Worm (Caenorhabditis elegans) whole organism, mixed stage, embryonic: ENCODE results near the gene C54D10.4.
A peak's percentile ranks its signal among the peaks of the same experiment; 100 is the strongest.

ENCODE experiments used
- M03D4.4 ChIP-seq: sonication (generic microtip); optimal IDR thresholded peaks from 2 replicates; lab custom pipeline; 2017; ENCODE audit warnings: mild to moderate bottlenecking, missing genetic modification characterization, missing compliant biosample characterization
- bed-3 ChIP-seq: fragments of 200-800 bp; sonication (Bioruptor generic); optimal IDR thresholded peaks from 3 replicates; lab custom pipeline; 2018; ENCODE audit warnings: mild to moderate bottlenecking, missing genetic modification characterization, moderate library complexity, missing compliant biosample characterization
- blmp-1 ChIP-seq: fragments of 150-350 bp; optimal IDR thresholded peaks from 2 replicates; lab custom pipeline; 2014; ENCODE audit warnings: missing biosample characterization, missing genetic modification characterization
- ceh-39 ChIP-seq: fragments of 150-350 bp; optimal IDR thresholded peaks from 2 replicates; lab custom pipeline; 2014; ENCODE audit warnings: missing biosample characterization, missing genetic modification characterization
- ceh-83 ChIP-seq: fragments of 200-800 bp; sonication (Bioruptor generic); optimal IDR thresholded peaks from 2 replicates; lab custom pipeline; 2018; ENCODE audit warnings: mild to moderate bottlenecking, missing genetic modification characterization, missing compliant biosample characterization
- ces-1 ChIP-seq: fragments of 150-350 bp; optimal IDR thresholded peaks from 2 replicates; lab custom pipeline; 2014; ENCODE audit warnings: missing biosample characterization, missing genetic modification reagents, missing genetic modification characterization
- cnd-1 ChIP-seq: fragments of 200-800 bp; sonication (Bioruptor generic); optimal IDR thresholded peaks from 2 replicates; lab custom pipeline; 2018; ENCODE audit warnings: mild to moderate bottlenecking, missing genetic modification characterization, missing compliant biosample characterization
- drap-1 ChIP-seq: fragments of 200-800 bp; sonication (Bioruptor generic); optimal IDR thresholded peaks from 3 replicates; lab custom pipeline; 2018; ENCODE audit warnings: mild to moderate bottlenecking, missing genetic modification characterization, missing compliant biosample characterization
- elt-1 ChIP-seq: sonication (generic microtip); optimal IDR thresholded peaks from 2 replicates; lab custom pipeline; 2017; ENCODE audit warnings: missing genetic modification characterization, mild to moderate bottlenecking, missing compliant biosample characterization, antibody characterized with exemption, moderate library complexity, borderline replicate concordance; ENCODE audit not compliant: insufficient read depth
- flh-1 ChIP-seq: fragments of 200-800 bp; sonication (Bioruptor generic); optimal IDR thresholded peaks from 2 replicates; lab custom pipeline; 2018; ENCODE audit warnings: mild to moderate bottlenecking, missing genetic modification characterization, moderate library complexity, missing compliant biosample characterization
- ham-2 ChIP-seq: fragments of 200-800 bp; sonication (Bioruptor generic); optimal IDR thresholded peaks from 2 replicates; lab custom pipeline; 2018; ENCODE audit warnings: mild to moderate bottlenecking, missing genetic modification characterization, missing compliant biosample characterization
- hlh-1 ChIP-seq: fragments of 150-350 bp; optimal IDR thresholded peaks from 2 replicates; lab custom pipeline; 2014; ENCODE audit warnings: missing biosample characterization, missing genetic modification reagents, missing genetic modification characterization
- lin-13 ChIP-seq: fragments of 150-350 bp; optimal IDR thresholded peaks from 2 replicates; lab custom pipeline; 2014; ENCODE audit warnings: missing biosample characterization, missing genetic modification characterization
- lin-32 ChIP-seq: fragments of 200-800 bp; sonication (Bioruptor generic); optimal IDR thresholded peaks from 2 replicates; lab custom pipeline; 2018; ENCODE audit warnings: mild to moderate bottlenecking, missing genetic modification characterization, missing compliant biosample characterization
- lsy-2 ChIP-seq: fragments of 150-350 bp; optimal IDR thresholded peaks from 2 replicates; lab custom pipeline; 2014; ENCODE audit warnings: missing biosample characterization, missing genetic modification characterization
- mab-5 ChIP-seq: fragments of 150-350 bp; optimal IDR thresholded peaks from 2 replicates; lab custom pipeline; 2014; ENCODE audit warnings: missing biosample characterization, missing genetic modification characterization
- mep-1 ChIP-seq: fragments of 150-350 bp; optimal IDR thresholded peaks from 2 replicates; lab custom pipeline; 2017; ENCODE audit warnings: missing biosample characterization, missing genetic modification reagents, missing genetic modification characterization, inconsistent platforms
- mls-2 ChIP-seq: sonication (generic microtip); optimal IDR thresholded peaks from 2 replicates; lab custom pipeline; 2016; ENCODE audit warnings: mild to moderate bottlenecking, missing genetic modification characterization, moderate library complexity, missing compliant biosample characterization
- nhr-12 ChIP-seq: fragments of 150-350 bp; optimal IDR thresholded peaks from 2 replicates; lab custom pipeline; 2014; ENCODE audit warnings: missing biosample characterization, missing genetic modification characterization
- nhr-2 ChIP-seq: fragments of 150-350 bp; optimal IDR thresholded peaks from 2 replicates; lab custom pipeline; 2014; ENCODE audit warnings: missing biosample characterization, missing genetic modification characterization
- nhr-237 ChIP-seq: fragments of 150-350 bp; optimal IDR thresholded peaks from 2 replicates; lab custom pipeline; 2014; ENCODE audit warnings: missing biosample characterization, missing genetic modification characterization
- nhr-76 ChIP-seq: sonication (generic microtip); optimal IDR thresholded peaks from 2 replicates; lab custom pipeline; 2017; ENCODE audit warnings: missing biosample characterization, missing genetic modification characterization
- pha-4 ChIP-seq: fragments of 150-350 bp; optimal IDR thresholded peaks from 2 replicates; lab custom pipeline; 2018; ENCODE audit warnings: missing biosample characterization, missing genetic modification reagents, missing genetic modification characterization
- snpc-4 ChIP-seq: fragments of 150-350 bp; optimal IDR thresholded peaks from 2 replicates; lab custom pipeline; 2014; ENCODE audit warnings: missing biosample characterization, missing genetic modification characterization
- sptf-1 ChIP-seq: sonication (generic microtip); optimal IDR thresholded peaks from 2 replicates; lab custom pipeline; 2017; ENCODE audit warnings: mild to moderate bottlenecking, missing genetic modification characterization, moderate library complexity, missing compliant biosample characterization
- tbx-8 ChIP-seq: fragments of 200-800 bp; sonication (Bioruptor generic); optimal IDR thresholded peaks from 2 replicates; lab custom pipeline; 2018; ENCODE audit warnings: mild to moderate bottlenecking, missing genetic modification characterization, moderate library complexity, missing compliant biosample characterization
- unc-120 ChIP-seq: sonication (generic microtip); optimal IDR thresholded peaks from 2 replicates; lab custom pipeline; 2017; ENCODE audit warnings: missing genetic modification characterization, missing compliant biosample characterization; ENCODE audit not compliant: poor library complexity, severe bottlenecking
- unc-39 ChIP-seq: fragments of 150-350 bp; optimal IDR thresholded peaks from 2 replicates; lab custom pipeline; 2014; ENCODE audit warnings: missing biosample characterization, missing genetic modification characterization
- unc-62 ChIP-seq: fragments of 150-350 bp; optimal IDR thresholded peaks from 2 replicates; lab custom pipeline; 2014; ENCODE audit warnings: missing biosample characterization, missing genetic modification reagents, missing genetic modification characterization
- zip-8 ChIP-seq: fragments of 150-350 bp; optimal IDR thresholded peaks from 2 replicates; lab custom pipeline; 2014; ENCODE audit warnings: missing biosample characterization, missing genetic modification characterization
- ztf-11 ChIP-seq: fragments of 150-350 bp; optimal IDR thresholded peaks from 2 replicates; lab custom pipeline; 2014; ENCODE audit warnings: missing biosample characterization, missing genetic modification characterization

Gene C54D10.4

ce11 chrV:12465399-12465798 lies 44.7 kb upstream of the C54D10.4 start:
- peak; percentile 49 for TF ChIP-seq hlh-1 (tag; lab: Kevin White, UChicago)
- TF ChIP-seq flh-1 (GFP tag; lab: Kevin White, UChicago) = no peak
- TF ChIP-seq drap-1 (GFP tag; lab: Kevin White, UChicago) = peak; percentile 1
- TF ChIP-seq unc-39 (tag; lab: Kevin White, UChicago) = peak; percentile 18
- peak; percentile 66 for TF ChIP-seq mep-1 (tag; lab: Kevin White, UChicago)
- TF ChIP-seq tbx-8 = no peak
- peak; percentile 26 for TF ChIP-seq sptf-1
- peak; percentile 93 for TF ChIP-seq unc-62
- TF ChIP-seq unc-120 = peak; percentile 87
- no peak for TF ChIP-seq nhr-76 (tag; lab: Kevin White, UChicago)
- peak; percentile 61 for TF ChIP-seq ztf-11
- no peak for TF ChIP-seq elt-1 (tag; lab: Kevin White, UChicago)
- TF ChIP-seq M03D4.4 (tag; lab: Kevin White, UChicago) = peak; percentile 38
- TF ChIP-seq pha-4 (tag; lab: Kevin White, UChicago) = peak; percentile 62
- TF ChIP-seq ces-1 = peak; percentile 83
- peak; percentile 20 for TF ChIP-seq lsy-2 (tag; lab: Kevin White, UChicago)
- peak; percentile 25 for TF ChIP-seq mls-2 (tag; lab: Kevin White, UChicago)

- TF ChIP-seq pha-4 (tag; lab: Kevin White, UChicago) (no peak), cnd-1 (peak; percentile 6)
These were observed 42.2 kb upstream of the C54D10.4 start, which contains the start of gene egl-10 for ce11 chrV:12462908-12463307. TSS of gene egl-10 (minus strand) at chrV:12463008.

- TF ChIP-seq elt-1 (tag; lab: Kevin White, UChicago) = no peak
- no peak for TF ChIP-seq cnd-1
- TF ChIP-seq ceh-83 (GFP tag; lab: Kevin White, UChicago) = no peak
- no peak for TF ChIP-seq mls-2 (tag; lab: Kevin White, UChicago)
- TF ChIP-seq unc-39 (tag; lab: Kevin White, UChicago) = no peak
- no peak for TF ChIP-seq mep-1 (tag; lab: Kevin White, UChicago)
- no peak for TF ChIP-seq lin-32 (GFP tag; lab: Kevin White, UChicago)
- TF ChIP-seq nhr-12 = no peak
- no peak for TF ChIP-seq lsy-2 (tag; lab: Kevin White, UChicago)
- no peak for TF ChIP-seq unc-120
- TF ChIP-seq nhr-2 = no peak
- no peak for TF ChIP-seq sptf-1
- no peak for TF ChIP-seq snpc-4 (tag; lab: Kevin White, UChicago)
- no peak for TF ChIP-seq mab-5 (tag; lab: Kevin White, UChicago)
- TF ChIP-seq pha-4 (tag; lab: Kevin White, UChicago) = no peak
These were observed 39.8 kb upstream of the C54D10.4 start for ce11 chrV:12460583-12460982.

- no peak for TF ChIP-seq ceh-39 (tag; lab: Kevin White, UChicago)
- TF ChIP-seq pha-4 (tag; lab: Kevin White, UChicago) = no peak
- no peak for TF ChIP-seq mls-2 (tag; lab: Kevin White, UChicago)
- no peak for TF ChIP-seq M03D4.4 (tag; lab: Kevin White, UChicago)
- TF ChIP-seq mep-1 (tag; lab: Kevin White, UChicago) = no peak
- no peak for TF ChIP-seq lin-13 (tag; lab: Kevin White, UChicago)
- TF ChIP-seq nhr-237 (tag; lab: Kevin White, UChicago) = no peak
- TF ChIP-seq nhr-12 = no peak
- no peak for TF ChIP-seq blmp-1 (tag; lab: Kevin White, UChicago)
- no peak for TF ChIP-seq ham-2
- no peak for TF ChIP-seq nhr-76 (tag; lab: Kevin White, UChicago)
These were observed 35.0 kb upstream of the C54D10.4 start for ce11 chrV:12455695-12456094.

ce11 chrV:12450441-12450840 lies 29.7 kb upstream of the C54D10.4 start, which contains the start of gene F28C1.1:
TSS of gene F28C1.1 (plus strand) at chrV:12450805.
- TF ChIP-seq lsy-2 (tag; lab: Kevin White, UChicago) = peak; percentile 20
- TF ChIP-seq nhr-237 (tag; lab: Kevin White, UChicago) = no peak
- peak; percentile 53 for TF ChIP-seq ces-1
- TF ChIP-seq tbx-8 = no peak
- no peak for TF ChIP-seq hlh-1 (tag; lab: Kevin White, UChicago)

- TF ChIP-seq nhr-237 (tag; lab: Kevin White, UChicago) (no peak), lsy-2 (tag; lab: Kevin White, UChicago) (no peak), nhr-2 (no peak), snpc-4 (tag; lab: Kevin White, UChicago) (no peak), bed-3 (GFP tag; lab: Kevin White, UChicago) (no peak), ceh-39 (tag; lab: Kevin White, UChicago) (no peak), cnd-1 (no peak), hlh-1 (tag; lab: Kevin White, UChicago) (no peak), M03D4.4 (tag; lab: Kevin White, UChicago) (no peak), nhr-76 (tag; lab: Kevin White, UChicago) (no peak), zip-8 (tag; lab: Kevin White, UChicago) (no peak), ham-2 (no peak), mep-1 (tag; lab: Kevin White, UChicago) (no peak), blmp-1 (tag; lab: Kevin White, UChicago) (no peak), sptf-1 (no peak)
These were observed 29.2 kb upstream of the C54D10.4 start, which contains the start of gene C54D10.10 for ce11 chrV:12449902-12450301. TSS of gene C54D10.10 (minus strand) at chrV:12450002.
